Worm (Caenorhabditis elegans): Measurements from ENCODE around the gene F52D10.4.

Gene F52D10.4

DNA sequence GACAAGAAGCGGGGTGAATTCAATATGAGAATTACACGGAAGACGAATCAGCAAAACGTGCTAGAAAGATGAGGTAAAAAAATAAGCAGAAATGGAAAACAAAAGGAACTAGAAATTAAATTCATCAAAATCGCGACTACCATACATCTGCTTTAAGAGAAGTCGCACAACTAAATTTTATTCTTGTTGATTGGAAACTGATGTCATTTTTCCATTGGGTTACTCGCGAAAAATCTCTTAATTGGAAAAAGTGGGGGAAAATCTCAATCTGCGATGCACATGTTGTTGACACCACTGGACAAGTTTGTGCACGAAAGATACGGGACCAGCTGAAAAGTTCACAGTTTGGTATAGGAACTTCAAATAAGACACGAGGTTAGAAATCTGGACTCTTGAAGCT, 20.4 kb upstream of the F52D10.4 start:
- TF ChIP-seq cnd-1 (tag; optimal IDR thresholded peaks at IDR 0.05) (no peak), blmp-1 (tag; optimal IDR thresholded peaks at IDR 0.05) (no peak), nhr-12 (tag; optimal IDR thresholded peaks at IDR 0.05) (no peak), nhr-237 (tag; optimal IDR thresholded peaks at IDR 0.05) (no peak), zip-8 (tag; optimal IDR thresholded peaks at IDR 0.05) (no peak), mep-1 (tag; optimal IDR thresholded peaks at IDR 0.05) (no peak), mls-2 (tag; optimal IDR thresholded peaks at IDR 0.05) (no peak), ceh-83 (GFP tag; optimal IDR thresholded peaks at IDR 0.05) (no peak), pha-4 (tag; optimal IDR thresholded peaks at IDR 0.05) (no peak), unc-120 (tag; optimal IDR thresholded peaks at IDR 0.05; ENCODE audit: poor library complexity, severe bottlenecking) (no peak), snpc-4 (tag; optimal IDR thresholded peaks at IDR 0.05) (no peak)

DNA sequence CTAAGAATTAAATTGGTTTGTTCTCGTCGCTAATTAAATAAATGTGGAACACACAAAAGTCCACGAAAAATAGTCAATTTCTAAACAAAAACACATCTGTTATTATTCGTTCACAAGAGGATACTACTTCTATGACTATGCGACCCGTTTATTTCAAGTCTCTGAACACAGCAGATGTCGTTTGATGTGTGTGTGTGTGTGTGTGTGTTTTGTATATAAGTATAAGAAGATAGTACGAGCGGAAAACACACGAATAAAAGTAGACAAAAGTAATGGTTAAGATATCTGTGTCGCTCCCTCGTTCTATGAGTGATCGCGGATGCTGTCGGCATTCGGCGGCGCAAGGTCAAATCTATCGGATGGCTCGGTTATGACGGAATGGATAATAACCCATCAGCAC, 18.4 kb upstream of the F52D10.4 start:
- TF ChIP-seq hlh-1 (tag; optimal IDR thresholded peaks at IDR 0.05) (no peak), ces-1 (GFP tag; optimal IDR thresholded peaks at IDR 0.05) (peak; percentile 24)

DNA sequence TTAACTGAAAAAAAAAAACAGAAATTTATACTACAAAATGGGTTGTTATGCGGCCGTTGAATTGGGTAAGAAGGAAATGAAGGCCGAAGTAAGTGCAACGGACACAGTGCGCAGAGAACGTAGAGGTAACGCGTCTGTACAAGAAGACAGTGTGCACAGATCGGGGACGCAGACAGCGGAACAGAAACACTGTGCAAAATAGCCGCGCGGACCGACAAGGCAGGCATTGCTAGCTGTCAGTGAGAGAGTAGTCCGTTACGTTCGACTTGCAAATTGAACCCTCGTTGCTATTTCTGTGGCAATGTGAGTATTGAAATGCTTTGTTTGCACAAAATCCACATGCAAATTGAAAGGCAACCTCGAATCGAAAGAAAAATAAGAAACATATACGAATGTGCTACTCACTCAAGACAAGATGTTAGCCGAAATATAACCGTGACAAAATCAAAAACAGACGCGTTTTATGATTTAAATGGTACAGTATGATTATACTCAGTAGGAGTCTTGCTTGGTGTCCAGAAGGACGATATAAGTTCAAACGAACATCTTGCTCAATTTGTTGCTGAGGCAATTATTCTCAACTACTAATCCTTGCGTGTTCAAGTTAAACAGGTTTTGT, 16.7 kb upstream of the F52D10.4 start:
- TF ChIP-seq M03D4.4 (tag; optimal IDR thresholded peaks at IDR 0.05) (no peak), bed-3 (GFP tag; optimal IDR thresholded peaks at IDR 0.05) (no peak), ham-2 (GFP tag; optimal IDR thresholded peaks at IDR 0.05) (peak; percentile 82), unc-120 (tag; optimal IDR thresholded peaks at IDR 0.05; ENCODE audit: poor library complexity, severe bottlenecking) (no peak), mls-2 (tag; optimal IDR thresholded peaks at IDR 0.05) (no peak), mep-1 (tag; optimal IDR thresholded peaks at IDR 0.05) (peak; percentile 12), sptf-1 (tag; optimal IDR thresholded peaks at IDR 0.05) (no peak), elt-1 (tag; optimal IDR thresholded peaks at IDR 0.05; ENCODE audit: borderline replicate concordance, insufficient read depth) (no peak), blmp-1 (tag; optimal IDR thresholded peaks at IDR 0.05) (no peak), ces-1 (GFP tag; optimal IDR thresholded peaks at IDR 0.05) (no peak), tbx-8 (GFP tag; optimal IDR thresholded peaks at IDR 0.05) (no peak), drap-1 (GFP tag; optimal IDR thresholded peaks at IDR 0.05) (peak; percentile 1), elt-3 (tag; optimal IDR thresholded peaks at IDR 0.05) (no peak), cnd-1 (tag; optimal IDR thresholded peaks at IDR 0.05) (no peak), nhr-12 (tag; optimal IDR thresholded peaks at IDR 0.05) (no peak), ceh-39 (tag; optimal IDR thresholded peaks at IDR 0.05) (no peak), pha-4 (tag; optimal IDR thresholded peaks at IDR 0.05) (peak; percentile 29)

DNA sequence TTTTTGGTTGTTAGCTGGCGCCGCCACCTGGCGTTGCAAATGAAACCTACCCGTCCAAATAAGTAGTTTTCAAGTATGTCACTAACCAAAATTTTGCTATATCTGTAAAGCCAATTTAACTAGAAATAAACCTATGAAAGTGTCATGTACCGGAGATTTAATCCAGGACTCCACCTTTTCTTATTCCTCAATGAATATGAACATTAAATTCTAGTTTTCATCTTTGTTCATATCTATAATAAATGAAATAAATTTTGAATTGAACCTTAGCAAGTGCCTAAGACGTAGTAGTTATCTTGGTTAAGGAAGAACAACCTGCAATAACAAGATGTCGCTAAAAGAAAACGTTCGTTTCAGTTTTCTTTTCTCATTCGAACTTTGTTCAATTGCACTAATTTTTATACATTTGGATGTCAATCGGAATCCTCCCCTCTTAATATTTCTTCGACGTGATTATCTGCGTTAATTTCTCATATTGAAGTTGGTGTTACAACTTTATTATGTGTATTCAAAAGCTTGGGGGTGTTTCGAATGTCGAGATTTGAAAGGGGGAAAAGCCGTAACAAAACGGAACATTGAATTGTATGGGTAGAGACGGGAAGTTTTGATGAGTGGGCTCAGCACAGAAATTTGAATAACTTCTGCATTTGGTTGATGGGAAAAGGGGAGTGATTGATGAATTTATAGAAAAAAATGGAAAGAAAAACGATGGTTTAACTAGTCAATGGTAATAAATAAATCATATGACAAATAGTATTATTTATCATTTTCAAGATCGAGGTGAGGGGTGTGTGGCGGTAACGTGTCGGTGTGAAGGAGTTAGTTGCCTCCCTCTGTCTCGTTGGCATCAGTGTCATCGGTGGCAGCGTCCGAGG, 13.8 kb upstream of the F52D10.4 start:
- peak; percentile 54 for TF ChIP-seq ceh-83 (GFP tag; optimal IDR thresholded peaks at IDR 0.05)
- TF ChIP-seq lsy-2 (tag; optimal IDR thresholded peaks at IDR 0.05) = no peak
- TF ChIP-seq snpc-4 (tag; optimal IDR thresholded peaks at IDR 0.05) = no peak
- no peak for TF ChIP-seq flh-1 (GFP tag; optimal IDR thresholded peaks at IDR 0.05)
- TF ChIP-seq blmp-1 (tag; optimal IDR thresholded peaks at IDR 0.05) = no peak
- TF ChIP-seq sptf-1 (tag; optimal IDR thresholded peaks at IDR 0.05) = peak; percentile 23
- peak; percentile 61 for TF ChIP-seq ces-1 (GFP tag; optimal IDR thresholded peaks at IDR 0.05)

DNA sequence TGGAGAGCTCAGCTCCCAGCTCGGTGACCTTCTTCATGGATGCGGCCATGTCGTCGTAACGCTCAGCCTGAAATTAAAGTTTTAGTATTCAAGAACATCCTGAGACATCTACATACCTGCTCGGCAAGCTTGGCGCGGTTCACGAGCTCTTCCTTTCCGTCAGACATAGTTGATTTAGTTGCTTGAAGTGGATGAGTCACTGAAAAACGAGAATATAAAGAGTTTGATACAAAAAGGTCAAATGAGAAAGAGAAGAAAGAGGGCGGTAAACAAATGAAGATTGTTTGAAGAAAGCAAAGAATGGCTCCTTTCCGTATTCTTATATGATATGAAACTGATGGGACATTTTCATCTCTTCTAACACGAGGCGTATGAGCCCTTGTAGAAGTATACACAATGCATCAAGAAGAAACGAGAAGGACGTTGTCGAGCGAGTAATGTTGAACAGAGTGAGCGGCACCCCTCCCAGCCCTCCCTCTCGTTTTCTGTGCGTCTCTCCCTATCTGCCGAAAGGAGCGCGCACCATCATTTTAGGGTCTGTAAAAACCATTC, 12.0 kb upstream of the F52D10.4 start, which contains the start of gene ftt-2:
Gene ftt-2 (minus strand): TSS at position 206 of the 552 bp plus-strand sequence.
- TF ChIP-seq unc-120 (tag; optimal IDR thresholded peaks at IDR 0.05; ENCODE audit: poor library complexity, severe bottlenecking) = no peak
- TF ChIP-seq unc-39 (tag; optimal IDR thresholded peaks at IDR 0.05) = no peak

DNA sequence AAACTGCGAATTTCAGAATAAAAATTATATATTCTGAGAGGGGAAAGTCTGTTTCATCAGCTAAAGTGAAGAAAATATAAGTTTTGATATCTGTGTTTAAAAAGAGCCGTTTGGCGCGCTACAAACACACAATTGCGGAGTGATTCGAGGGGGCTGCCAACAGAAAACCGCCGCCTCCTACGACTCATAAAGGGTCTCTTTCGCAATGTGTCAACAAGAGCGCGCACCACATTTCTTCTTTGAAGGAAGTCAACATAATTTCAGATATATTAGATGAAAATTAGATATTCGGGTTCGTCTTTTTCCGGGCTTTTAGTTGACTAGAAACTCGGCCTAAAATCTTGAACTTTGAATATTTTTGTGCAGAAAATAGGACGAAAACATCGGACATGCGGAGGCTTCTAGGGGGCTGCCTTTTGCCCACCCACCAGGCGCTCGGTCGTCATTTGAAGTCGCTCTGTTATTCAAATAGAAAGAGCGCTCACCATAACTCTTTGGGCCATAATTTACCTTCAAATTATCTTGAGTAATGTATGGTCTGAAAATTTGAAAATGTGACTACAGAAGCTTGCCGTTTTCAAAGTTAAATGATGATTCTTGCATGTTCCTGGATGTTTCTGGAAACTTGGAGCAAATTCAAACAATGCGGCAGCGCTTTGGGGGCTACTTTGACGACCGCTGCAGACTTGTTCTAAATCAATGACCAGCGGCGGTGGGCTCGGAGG, 11.3 kb upstream of the F52D10.4 start:
- TF ChIP-seq mls-2 (tag; optimal IDR thresholded peaks at IDR 0.05) (peak; percentile 99), drap-1 (GFP tag; optimal IDR thresholded peaks at IDR 0.05) (peak; percentile 95), M03D4.4 (tag; optimal IDR thresholded peaks at IDR 0.05) (peak; percentile 98), pha-4 (tag; optimal IDR thresholded peaks at IDR 0.05) (peak; percentile 80), hlh-1 (tag; optimal IDR thresholded peaks at IDR 0.05) (peak; percentile 72), sptf-1 (tag; optimal IDR thresholded peaks at IDR 0.05) (peak; percentile 99), nhr-2 (tag; optimal IDR thresholded peaks at IDR 0.05) (peak; percentile 59), nhr-28 (tag; optimal IDR thresholded peaks at IDR 0.05) (peak; percentile 76), elt-3 (tag; optimal IDR thresholded peaks at IDR 0.05) (peak; percentile 84), nhr-76 (tag; optimal IDR thresholded peaks at IDR 0.05) (no peak), blmp-1 (tag; optimal IDR thresholded peaks at IDR 0.05) (peak; percentile 89), mab-5 (tag; optimal IDR thresholded peaks at IDR 0.05) (no peak), ceh-43 (GFP tag; optimal IDR thresholded peaks at IDR 0.05) (peak; percentile 97), elt-1 (tag; optimal IDR thresholded peaks at IDR 0.05; ENCODE audit: borderline replicate concordance, insufficient read depth) (peak; percentile 11), ceh-83 (GFP tag; optimal IDR thresholded peaks at IDR 0.05) (peak; percentile 97), bed-3 (GFP tag; optimal IDR thresholded peaks at IDR 0.05) (peak; percentile 96), lin-13 (tag; optimal IDR thresholded peaks at IDR 0.05) (peak; percentile 97), zip-8 (tag; optimal IDR thresholded peaks at IDR 0.05) (no peak), tbx-8 (GFP tag; optimal IDR thresholded peaks at IDR 0.05) (peak; percentile 99), ztf-11 (tag; optimal IDR thresholded peaks at IDR 0.05) (peak; percentile 94), flh-1 (GFP tag; optimal IDR thresholded peaks at IDR 0.05) (peak; percentile 95), unc-39 (tag; optimal IDR thresholded peaks at IDR 0.05) (peak; percentile 95), nhr-12 (tag; optimal IDR thresholded peaks at IDR 0.05) (peak; percentile 81), ces-1 (GFP tag; optimal IDR thresholded peaks at IDR 0.05) (peak; percentile 82)
